Fruit fly (Drosophila melanogaster): ENCODE results near the gene RpL9.

Gene RpL9

dm6 chr2L:10970134-10970533, 33.9 kb downstream of the RpL9 start, which contains the start of the genes Tmem214 and YL-1 (continued):
- TF ChIP-seq CG15514 (GFP tag; optimal IDR thresholded peaks at IDR 0.05) (peak; percentile 28), CG1603 (tag; optimal IDR thresholded peaks at IDR 0.05) (peak; percentile 38), Ada2b (GFP tag; IDR thresholded peaks at IDR 0.05) (no peak), CG34422 (GFP tag; IDR thresholded peaks at IDR 0.05) (no peak), Ets97D (GFP tag; optimal IDR thresholded peaks at IDR 0.05) (peak; percentile 41), CG2129 (GFP tag; IDR thresholded peaks at IDR 0.05; ENCODE audit: partially characterized antibody) (no peak), lilli (GFP tag; optimal IDR thresholded peaks at IDR 0.05) (peak; percentile 5), CG16813 (GFP tag; IDR thresholded peaks at IDR 0.05; ENCODE audit: partially characterized antibody) (peak; percentile 58), CG31441 (GFP tag; IDR thresholded peaks at IDR 0.05) (0 out of 2 replicates have a peak, but pooled peaks have one; percentile 9), zen (tag; optimal IDR thresholded peaks at IDR 0.05) (peak; percentile 16), CG9727 (GFP tag; optimal IDR thresholded peaks at IDR 0.05) (peak; percentile 7), Sin3A (optimal IDR thresholded peaks at IDR 0.05) (peak; percentile 69), kni (GFP tag; optimal IDR thresholded peaks at IDR 0.05) (peak; percentile 88), gem (tag; optimal IDR thresholded peaks at IDR 0.05) (peak; percentile 20), Pdp1 (GFP tag; optimal IDR thresholded peaks at IDR 0.05) (peak in 1 of 2 experiments; percentile 51), CG2116 (GFP tag; optimal IDR thresholded peaks at IDR 0.05) (peak; percentile 45), Max (GFP tag; optimal IDR thresholded peaks at IDR 0.05) (peak; percentile 38), D19B (GFP tag; optimal IDR thresholded peaks at IDR 0.05) (no peak), BEAF-32 (GFP tag; optimal IDR thresholded peaks at IDR 0.05) (peak; percentile 79), twi (tag; optimal IDR thresholded peaks at IDR 0.05) (peak; percentile 3), Mad (GFP tag; optimal IDR thresholded peaks at IDR 0.05) (peak; percentile 21), Xbp1 (GFP tag; optimal IDR thresholded peaks at IDR 0.05) (no peak), gfzf (GFP tag; optimal IDR thresholded peaks at IDR 0.05) (peak; percentile 81), CG6813 (GFP tag; optimal IDR thresholded peaks at IDR 0.05) (no peak), CG7839 (tag; optimal IDR thresholded peaks at IDR 0.05) (no peak), CG14667 (GFP tag; IDR thresholded peaks at IDR 0.05) (no peak), Dp (GFP tag; optimal IDR thresholded peaks at IDR 0.05) (peak; percentile 49), nau (GFP tag; optimal IDR thresholded peaks at IDR 0.05) (no peak), CG10267 (tag; optimal IDR thresholded peaks at IDR 0.05) (peak; percentile 46), NC2β (GFP tag; optimal IDR thresholded peaks at IDR 0.05) (peak; percentile 1), CG6272 (GFP tag; IDR thresholded peaks at IDR 0.05) (no peak), CG7928 (GFP tag; optimal IDR thresholded peaks at IDR 0.05) (peak; percentile 91), CG17186 (GFP tag; optimal IDR thresholded peaks at IDR 0.05) (no peak), CG10147 (GFP tag; optimal IDR thresholded peaks at IDR 0.05) (peak; percentile 6), CG18262 (tag; optimal IDR thresholded peaks at IDR 0.05) (peak; percentile 3), crol (GFP tag; IDR thresholded peaks at IDR 0.05) (no peak), CG12659 (GFP tag; optimal IDR thresholded peaks at IDR 0.05) (peak; percentile 76), bigmax (GFP tag; optimal IDR thresholded peaks at IDR 0.05) (no peak), CG2712 (tag; optimal IDR thresholded peaks at IDR 0.05) (peak; percentile 44), phol (tag; optimal IDR thresholded peaks at IDR 0.05) (peak; percentile 86), CG17361 (GFP tag; IDR thresholded peaks at IDR 0.05) (0 out of 3 replicates have a peak, but pooled peaks have one; percentile 28), sens (GFP tag) (peak; percentile 79), CG11456 (GFP tag; IDR thresholded peaks at IDR 0.05) (no peak), CG14710 (tag; optimal IDR thresholded peaks at IDR 0.05) (peak; percentile 64), YL-1 (GFP tag; optimal IDR thresholded peaks at IDR 0.05) (peak; percentile 98), Scr (GFP tag; IDR thresholded peaks at IDR 0.05; ENCODE audit: partially characterized antibody) (peak; percentile 69), CG4617 (GFP tag; optimal IDR thresholded peaks at IDR 0.05; ENCODE audit: borderline replicate concordance) (peak; percentile 95), ci (GFP tag; IDR thresholded peaks at IDR 0.05) (no peak), CG12219 (GFP tag; optimal IDR thresholded peaks at IDR 0.05) (no peak), CG7963 (GFP tag; IDR thresholded peaks at IDR 0.05; ENCODE audit: partially characterized antibody) (0 out of 3 replicates have a peak, but pooled peaks have one; percentile 23)

Measured in whole organism, embryonic.